Fruit fly (Drosophila melanogaster): ENCODE results near the gene CG3631.

The CG3631 gene

dm6 chr3R:14846924-14847599 is 32.2 kb upstream of the CG3631 start:
- 0 out of 2 replicates have a peak, but pooled peaks have one; percentile 14 for TF ChIP-seq wor (GFP tag; IDR thresholded peaks at IDR 0.05)
- no peak for TF ChIP-seq CG12155 (GFP tag; optimal IDR thresholded peaks at IDR 0.05)
- TF ChIP-seq CG12659 (GFP tag; optimal IDR thresholded peaks at IDR 0.05) = no peak
- peak; percentile 63 for TF ChIP-seq Med (GFP tag)
- peak; percentile 82 for TF ChIP-seq sens (GFP tag)
- peak; percentile 8 for TF ChIP-seq CG11504 (tag; optimal IDR thresholded peaks at IDR 0.05)
- TF ChIP-seq CG4854 (GFP tag; optimal IDR thresholded peaks at IDR 0.05) = no peak
- peak; percentile 22 for TF ChIP-seq gem (tag; optimal IDR thresholded peaks at IDR 0.05)
- TF ChIP-seq Ptx1 (GFP tag; IDR thresholded peaks at IDR 0.05) = peak; percentile 31; the same call in 1 of the 2 replicates
- TF ChIP-seq en (GFP tag; optimal IDR thresholded peaks at IDR 0.05) = no peak
- TF ChIP-seq lmd (GFP tag; IDR thresholded peaks at IDR 0.05) = peak; percentile 14; the same call in 1 of the 2 replicates
- TF ChIP-seq Stat92E (GFP tag; optimal IDR thresholded peaks at IDR 0.05) = no peak
- TF ChIP-seq prd (optimal IDR thresholded peaks at IDR 0.05) = no peak
- TF ChIP-seq prd (GFP tag; IDR thresholded peaks at IDR 0.05) = peak; percentile 35; the same call in 1 of the 3 replicates
- 0 out of 3 replicates have a peak, but pooled peaks have one; percentile 9 for TF ChIP-seq ase (GFP tag; IDR thresholded peaks at IDR 0.05)
- TF ChIP-seq lov (optimal IDR thresholded peaks at IDR 0.05) = no peak
- TF ChIP-seq lov (GFP tag; IDR thresholded peaks at IDR 0.05) = no peak
- TF ChIP-seq CG8388 (GFP tag; optimal IDR thresholded peaks at IDR 0.05) = no peak
- TF ChIP-seq sna (GFP tag; IDR thresholded peaks at IDR 0.05; ENCODE audit: partially characterized antibody) = no peak
- no peak for TF ChIP-seq CG18011 (GFP tag; optimal IDR thresholded peaks at IDR 0.05)
- TF ChIP-seq CG12219 (GFP tag; optimal IDR thresholded peaks at IDR 0.05) = no peak
- no peak for TF ChIP-seq Taf1 (GFP tag; IDR thresholded peaks at IDR 0.05)
- TF ChIP-seq jumu (GFP tag; optimal IDR thresholded peaks at IDR 0.05) = no peak
- TF ChIP-seq Six4 (GFP tag; optimal IDR thresholded peaks at IDR 0.05) = no peak
- 0 out of 2 replicates have a peak, but pooled peaks have one; percentile 30 for TF ChIP-seq CG32772 (GFP tag; IDR thresholded peaks at IDR 0.05)
- TF ChIP-seq Ets65A (GFP tag) = peak; percentile 74
- no peak for TF ChIP-seq MTF-1 (GFP tag; optimal IDR thresholded peaks at IDR 0.05; ENCODE audit: borderline replicate concordance)
- peak; percentile 9 for TF ChIP-seq dmrt99B (tag; optimal IDR thresholded peaks at IDR 0.05)
- no peak for TF ChIP-seq CG1647 (GFP tag; optimal IDR thresholded peaks at IDR 0.05)
- no peak for TF ChIP-seq dysf (GFP tag; IDR thresholded peaks at IDR 0.05)
- TF ChIP-seq CG6683 (GFP tag; optimal IDR thresholded peaks at IDR 0.05) = no peak
- no peak for TF ChIP-seq HHEX (GFP tag; optimal IDR thresholded peaks at IDR 0.05)
- TF ChIP-seq br (optimal IDR thresholded peaks at IDR 0.05) = no peak
- no peak for TF ChIP-seq bbx (GFP tag; IDR thresholded peaks at IDR 0.05; ENCODE audit: partially characterized antibody)
- peak; percentile 50 for TF ChIP-seq Sox102F (GFP tag; optimal IDR thresholded peaks at IDR 0.05)
- TF ChIP-seq so (GFP tag; IDR thresholded peaks at IDR 0.05) = peak; percentile 17; the same call in 1 of the 3 replicates
- 0 out of 2 replicates have a peak, but pooled peaks have one; percentile 13 for TF ChIP-seq E2f1 (GFP tag; IDR thresholded peaks at IDR 0.05)
- peak; percentile 78 for TF ChIP-seq Drgx (GFP tag; IDR thresholded peaks at IDR 0.05)
- peak; percentile 9; the same call in 1 of the 3 replicates for TF ChIP-seq ci (GFP tag; IDR thresholded peaks at IDR 0.05)
- TF ChIP-seq tio (GFP tag; optimal IDR thresholded peaks at IDR 0.05) = peak; percentile 8
- no peak for TF ChIP-seq CG31224 (GFP tag; IDR thresholded peaks at IDR 0.05)
- no peak for TF ChIP-seq fd102C (GFP tag; optimal IDR thresholded peaks at IDR 0.05)
- TF ChIP-seq CG5180 (GFP tag; optimal IDR thresholded peaks at IDR 0.05) = no peak
- TF ChIP-seq bsh (GFP tag; optimal IDR thresholded peaks at IDR 0.05) = peak in 1 of 2 experiments; percentile 49
- no peak for TF ChIP-seq CG7839 (tag; optimal IDR thresholded peaks at IDR 0.05)
- TF ChIP-seq ttk (GFP tag; IDR thresholded peaks at IDR 0.05) = 0 out of 2 replicates have a peak, but pooled peaks have one; percentile 37
- TF ChIP-seq Blimp-1 (GFP tag; optimal IDR thresholded peaks at IDR 0.05) = peak; percentile 54
- no peak for TF ChIP-seq Eip74EF (GFP tag; optimal IDR thresholded peaks at IDR 0.05)
- no peak for TF ChIP-seq Antp (GFP tag; optimal IDR thresholded peaks at IDR 0.05)
